Worm (Caenorhabditis elegans) whole organism, L2 larva: ENCODE data around the gene srh-148.

Source experiments
- aly-2 ChIP-seq: fragments of 150-350 bp; optimal IDR thresholded peaks from 2 replicates; lab custom pipeline; 2014; ENCODE audit warnings: missing biosample characterization, missing genetic modification characterization
- ama-1 ChIP-seq: fragments of 150-350 bp; optimal IDR thresholded peaks from 2 replicates; lab custom pipeline; 2018; ENCODE audit warnings: inconsistent platforms
- ceh-82 ChIP-seq: fragments of 150-350 bp; optimal IDR thresholded peaks from 2 replicates; lab custom pipeline; 2014; ENCODE audit warnings: missing biosample characterization, missing genetic modification characterization
- fos-1 ChIP-seq: fragments of 150-350 bp; optimal IDR thresholded peaks from 2 replicates; lab custom pipeline; 2014; ENCODE audit warnings: missing biosample characterization, missing genetic modification characterization
- lin-13 ChIP-seq: fragments of 150-350 bp; optimal IDR thresholded peaks from 2 replicates; lab custom pipeline; 2014; ENCODE audit warnings: missing biosample characterization, missing genetic modification reagents, missing genetic modification characterization
- mdl-1 ChIP-seq, 2 experiments: fragments of 150-350 bp in 1 of 2; sonication (generic microtip) in 1 of 2; optimal IDR thresholded peaks; 2 replicates each; lab custom pipeline; 2017; ENCODE audit warnings: missing biosample characterization in 2 of 2, missing genetic modification characterization in 2 of 2
- nhr-21 ChIP-seq: fragments of 150-350 bp; optimal IDR thresholded peaks from 2 replicates; lab custom pipeline; 2014; ENCODE audit warnings: missing biosample characterization, missing genetic modification characterization
- nhr-237 ChIP-seq: fragments of 150-350 bp; optimal IDR thresholded peaks from 2 replicates; lab custom pipeline; 2014; ENCODE audit warnings: missing biosample characterization, missing genetic modification characterization
- nhr-25 ChIP-seq: fragments of 150-350 bp; sonication (generic microtip); optimal IDR thresholded peaks from 3 replicates; lab custom pipeline; 2014; ENCODE audit warnings: missing biosample characterization, missing genetic modification characterization
- nhr-6 ChIP-seq: fragments of 150-350 bp; optimal IDR thresholded peaks from 2 replicates; lab custom pipeline; 2014; ENCODE audit warnings: missing biosample characterization, missing genetic modification characterization
- nhr-77 ChIP-seq: fragments of 150-350 bp; optimal IDR thresholded peaks from 2 replicates; lab custom pipeline; 2014; ENCODE audit warnings: missing biosample characterization, missing genetic modification characterization
- skn-1 ChIP-seq: sonication (generic microtip); optimal IDR thresholded peaks from 2 replicates; lab custom pipeline; 2017; ENCODE audit warnings: missing biosample characterization, missing genetic modification characterization
- snpc-4 ChIP-seq: fragments of 150-350 bp; optimal IDR thresholded peaks from 2 replicates; lab custom pipeline; 2014; ENCODE audit warnings: missing biosample characterization, missing genetic modification characterization

- TF ChIP-seq lin-13 (GFP tag; lab: Kevin White, UChicago), result no peak
- TF ChIP-seq ama-1, result no peak
- TF ChIP-seq aly-2, result no peak
- no peak for TF ChIP-seq nhr-6 (tag; lab: Kevin White, UChicago)
- no peak for TF ChIP-seq mdl-1 (tag; optimal IDR thresholded peaks at IDR 0.05; lab: Kevin White, UChicago)
- TF ChIP-seq snpc-4 (tag; lab: Kevin White, UChicago), result no peak
- TF ChIP-seq fos-1 (tag; lab: Kevin White, UChicago), result no peak
- no peak for TF ChIP-seq ceh-82 (tag; lab: Kevin White, UChicago)
- TF ChIP-seq nhr-25, result no peak
- TF ChIP-seq nhr-21 (tag; lab: Kevin White, UChicago), result no peak
- no peak for TF ChIP-seq skn-1
- no peak for TF ChIP-seq nhr-77
- no peak for TF ChIP-seq nhr-237 (tag; lab: Kevin White, UChicago)
Observed at ce11 chrV:15821398-15821797, 36.8 kb downstream of the srh-148 start, which contains the start of gene srbc-49.
